Fruit fly (Drosophila melanogaster): Measurements from ENCODE around the gene Coq4.

Coq4 gene

DNA sequence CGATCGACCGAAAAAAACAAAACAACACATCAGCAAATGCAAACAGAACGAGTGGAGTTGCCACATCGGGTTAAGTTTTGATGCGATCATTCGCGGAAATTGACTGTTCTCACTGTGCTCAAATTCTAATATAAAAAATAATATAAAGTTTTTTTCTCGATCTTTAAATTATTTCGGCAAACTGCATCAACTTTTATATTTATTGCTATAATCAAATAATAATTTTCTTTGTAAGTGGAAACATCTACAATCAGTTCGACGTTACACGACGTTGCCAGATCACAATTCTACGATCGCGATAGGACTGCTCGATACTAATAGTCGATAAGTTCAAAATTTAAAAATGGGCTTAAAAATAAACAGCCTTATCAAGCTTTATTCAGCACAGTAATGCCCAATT lies 4.6 kb downstream of the Coq4 start, which contains the start of gene Gorab (continued):
- TF ChIP-seq lilli (GFP tag; optimal IDR thresholded peaks at IDR 0.05): peak; percentile 92
- no peak for TF ChIP-seq Hr39 (optimal IDR thresholded peaks at IDR 0.05)
- TF ChIP-seq maf-S (GFP tag; optimal IDR thresholded peaks at IDR 0.05): peak; percentile 27
- peak; percentile 88 for TF ChIP-seq tin (GFP tag; optimal IDR thresholded peaks at IDR 0.05)
- peak; percentile 90 for TF ChIP-seq chn (GFP tag; optimal IDR thresholded peaks at IDR 0.05)
- TF ChIP-seq Dek (tag; optimal IDR thresholded peaks at IDR 0.05): peak; percentile 62
- peak; percentile 97 for TF ChIP-seq CG32532 (GFP tag; IDR thresholded peaks at IDR 0.05)
- TF ChIP-seq ind (GFP tag; optimal IDR thresholded peaks at IDR 0.05): peak; percentile 93
- peak; percentile 41 for TF ChIP-seq cwo (GFP tag; optimal IDR thresholded peaks at IDR 0.05)
- peak; percentile 69 for TF ChIP-seq dm (GFP tag; optimal IDR thresholded peaks at IDR 0.05)
- no peak for TF ChIP-seq kah (GFP tag; optimal IDR thresholded peaks at IDR 0.05)
- TF ChIP-seq CG2120 (GFP tag; optimal IDR thresholded peaks at IDR 0.05): peak; percentile 93
- TF ChIP-seq CG2889 (GFP tag; IDR thresholded peaks at IDR 0.05): peak; percentile 96
- TF ChIP-seq Jarid2 (GFP tag; optimal IDR thresholded peaks at IDR 0.05): peak; percentile 19
- TF ChIP-seq pb (GFP tag; optimal IDR thresholded peaks at IDR 0.05): no peak
- no peak for TF ChIP-seq nom (GFP tag; optimal IDR thresholded peaks at IDR 0.05)
- peak; percentile 56 for TF ChIP-seq CG18011 (GFP tag; optimal IDR thresholded peaks at IDR 0.05)
- TF ChIP-seq BEAF-32 (GFP tag; optimal IDR thresholded peaks at IDR 0.05): peak; percentile 76
- peak; percentile 90 for TF ChIP-seq seq (GFP tag; IDR thresholded peaks at IDR 0.05)
- peak; percentile 59 for TF ChIP-seq CG8089 (GFP tag; optimal IDR thresholded peaks at IDR 0.05)
- peak; percentile 5 for TF ChIP-seq kni (GFP tag; optimal IDR thresholded peaks at IDR 0.05)
- no peak for TF ChIP-seq fd64A (GFP tag; optimal IDR thresholded peaks at IDR 0.05)
- peak; percentile 93 for TF ChIP-seq CG11560 (tag; IDR thresholded peaks at IDR 0.05)
- TF ChIP-seq tx (GFP tag; optimal IDR thresholded peaks at IDR 0.05): peak; percentile 80
- TF ChIP-seq zf30C (GFP tag; optimal IDR thresholded peaks at IDR 0.05): no peak
- TF ChIP-seq pnt (GFP tag; optimal IDR thresholded peaks at IDR 0.05): peak; percentile 46
- peak; percentile 91 for TF ChIP-seq CoRest (tag; optimal IDR thresholded peaks at IDR 0.05)
- TF ChIP-seq CG4707 (GFP tag; optimal IDR thresholded peaks at IDR 0.05): peak; percentile 44
- TF ChIP-seq caup (GFP tag; optimal IDR thresholded peaks at IDR 0.05; ENCODE audit: severe bottlenecking): peak; percentile 85
- TF ChIP-seq CG2712 (tag; optimal IDR thresholded peaks at IDR 0.05): peak; percentile 95
- no peak for TF ChIP-seq CG6765 (GFP tag; optimal IDR thresholded peaks at IDR 0.05)
- peak; percentile 66 for TF ChIP-seq knrl (GFP tag; IDR thresholded peaks at IDR 0.05; ENCODE audit: partially characterized antibody)
- peak; percentile 82; the same call in 1 of the 3 replicates for TF ChIP-seq gce (GFP tag; IDR thresholded peaks at IDR 0.05)
- peak; percentile 52 for TF ChIP-seq gsb-n (tag; optimal IDR thresholded peaks at IDR 0.05)
- no peak for TF ChIP-seq CG15479 (GFP tag; optimal IDR thresholded peaks at IDR 0.05)
- TF ChIP-seq sd (tag; optimal IDR thresholded peaks at IDR 0.05): no peak
- peak; percentile 87 for TF ChIP-seq peb (GFP tag; IDR thresholded peaks at IDR 0.05)
- TF ChIP-seq CG31224 (GFP tag; IDR thresholded peaks at IDR 0.05): peak; percentile 89
- TF ChIP-seq CG2116 (GFP tag; optimal IDR thresholded peaks at IDR 0.05): peak; percentile 83
- peak; percentile 60 for TF ChIP-seq CG7928 (GFP tag; optimal IDR thresholded peaks at IDR 0.05)
- TF ChIP-seq CG7839 (tag; optimal IDR thresholded peaks at IDR 0.05): peak; percentile 91
- TF ChIP-seq prd (optimal IDR thresholded peaks at IDR 0.05): no peak
- TF ChIP-seq prd (GFP tag; IDR thresholded peaks at IDR 0.05): peak; percentile 98
- TF ChIP-seq CG8478 (optimal IDR thresholded peaks at IDR 0.05): no peak
- peak; percentile 77 for TF ChIP-seq Bdp1 (GFP tag; optimal IDR thresholded peaks at IDR 0.05)
- no peak for TF ChIP-seq Lpt (GFP tag; optimal IDR thresholded peaks at IDR 0.05)
- peak; percentile 93 for TF ChIP-seq CG11247 (GFP tag; IDR thresholded peaks at IDR 0.05)
- TF ChIP-seq pros (GFP tag; optimal IDR thresholded peaks at IDR 0.05): no peak
- TF ChIP-seq kay (GFP tag; optimal IDR thresholded peaks at IDR 0.05): peak; percentile 85
- TF ChIP-seq CG9932 (GFP tag; IDR thresholded peaks at IDR 0.05): peak; percentile 97
- TF ChIP-seq odd (GFP tag; optimal IDR thresholded peaks at IDR 0.05): peak; percentile 39
